Worm (Caenorhabditis elegans): Measurements from ENCODE around the gene Y52E8A.3.

ce11 chrII:4276924-4277323, 29.8 kb downstream of the Y52E8A.3 start:
- TF ChIP-seq aly-2 (tag; optimal IDR thresholded peaks at IDR 0.05) (no peak), nhr-76 (tag; optimal IDR thresholded peaks at IDR 0.05) (no peak), unc-39 (tag; optimal IDR thresholded peaks at IDR 0.05) (no peak)

Measured in whole organism, L3 larva.